Worm (Caenorhabditis elegans): ENCODE measurements around the gene alr-1.
A peak's percentile ranks its signal among the peaks of the same experiment; 100 is the strongest.

Gene alr-1

ce11 chrX:11088952-11089351 is 36.5 kb downstream of the alr-1 start, which contains the start of gene W04G3.11:
Gene W04G3.11 (plus strand): TSS chrX:11089195.
- no peak for TF ChIP-seq nhr-237 (tag; optimal IDR thresholded peaks at IDR 0.05)
- no peak for TF ChIP-seq nhr-28 (tag; optimal IDR thresholded peaks at IDR 0.05)
- TF ChIP-seq nhr-12 (tag; optimal IDR thresholded peaks at IDR 0.05): no peak
- no peak for TF ChIP-seq lin-15B (tag; optimal IDR thresholded peaks at IDR 0.05)
- no peak for TF ChIP-seq ceh-9 (tag; optimal IDR thresholded peaks at IDR 0.05)
- TF ChIP-seq ceh-82 (tag; optimal IDR thresholded peaks at IDR 0.05): no peak
- peak; percentile 40 for TF ChIP-seq pqm-1 (tag; optimal IDR thresholded peaks at IDR 0.05)
- peak; percentile 50 for TF ChIP-seq elt-2 (tag; optimal IDR thresholded peaks at IDR 0.05)

- TF ChIP-seq eor-1 (tag; optimal IDR thresholded peaks at IDR 0.05): no peak
- TF ChIP-seq elt-3 (tag; optimal IDR thresholded peaks at IDR 0.05): no peak
- TF ChIP-seq hmg-11 (tag; optimal IDR thresholded peaks at IDR 0.05): no peak
- no peak for TF ChIP-seq jun-1 (tag; optimal IDR thresholded peaks at IDR 0.05)
- no peak for TF ChIP-seq unc-62 (GFP tag; optimal IDR thresholded peaks at IDR 0.05)
- no peak for TF ChIP-seq nfya-1 (tag; optimal IDR thresholded peaks at IDR 0.05; ENCODE audit: insufficient read depth)
- no peak for TF ChIP-seq fkh-10 (GFP tag; optimal IDR thresholded peaks at IDR 0.05)
- TF ChIP-seq sea-2 (GFP tag; optimal IDR thresholded peaks at IDR 0.05): no peak
- no peak for TF ChIP-seq zag-1 (tag; optimal IDR thresholded peaks at IDR 0.05)
- TF ChIP-seq ceh-28 (tag; optimal IDR thresholded peaks at IDR 0.05): no peak
- no peak for TF ChIP-seq nhr-237 (tag; optimal IDR thresholded peaks at IDR 0.05)
- TF ChIP-seq nhr-67 (tag; optimal IDR thresholded peaks at IDR 0.05): no peak
- TF ChIP-seq nhr-23 (tag; optimal IDR thresholded peaks at IDR 0.05): no peak
- no peak for TF ChIP-seq ama-1 (optimal IDR thresholded peaks at IDR 0.05)
Observed at ce11 chrX:11085162-11085561, 40.3 kb downstream of the alr-1 start, which contains the start of gene W04G3.7. Gene W04G3.7 (minus strand): TSS chrX:11085262.

ce11 chrX:11080170-11080728 is 45.2 kb downstream of the alr-1 start, which contains the start of gene sulp-7:
Gene sulp-7 (plus strand): TSS chrX:11080678.
- TF ChIP-seq nfya-1 (tag; optimal IDR thresholded peaks at IDR 0.05; ENCODE audit: insufficient read depth): peak; percentile 19
- TF ChIP-seq ceh-28 (tag; optimal IDR thresholded peaks at IDR 0.05): no peak
- no peak for TF ChIP-seq nhr-76 (tag; optimal IDR thresholded peaks at IDR 0.05)
- TF ChIP-seq nhr-11 (tag; optimal IDR thresholded peaks at IDR 0.05): no peak
- TF ChIP-seq pqm-1 (tag; optimal IDR thresholded peaks at IDR 0.05): peak; percentile 42
- no peak for TF ChIP-seq egl-5 (tag; optimal IDR thresholded peaks at IDR 0.05)
- TF ChIP-seq ztf-4 (tag; optimal IDR thresholded peaks at IDR 0.05): no peak
- no peak for TF ChIP-seq snpc-4 (tag; optimal IDR thresholded peaks at IDR 0.05)
- no peak for TF ChIP-seq nhr-67 (tag; optimal IDR thresholded peaks at IDR 0.05)
- TF ChIP-seq hmg-11 (tag; optimal IDR thresholded peaks at IDR 0.05): no peak
- TF ChIP-seq unc-62 (GFP tag; optimal IDR thresholded peaks at IDR 0.05): no peak
- no peak for TF ChIP-seq elt-3 (tag; optimal IDR thresholded peaks at IDR 0.05)
- no peak for TF ChIP-seq fkh-10 (GFP tag; optimal IDR thresholded peaks at IDR 0.05)
- no peak for TF ChIP-seq ama-1 (optimal IDR thresholded peaks at IDR 0.05)
- TF ChIP-seq egl-27 (tag; optimal IDR thresholded peaks at IDR 0.05): no peak
- no peak for TF ChIP-seq zag-1 (tag; optimal IDR thresholded peaks at IDR 0.05)
- TF ChIP-seq elt-2 (tag; optimal IDR thresholded peaks at IDR 0.05): peak; percentile 57
- TF ChIP-seq sea-2 (GFP tag; optimal IDR thresholded peaks at IDR 0.05): no peak
- no peak for TF ChIP-seq mdl-1 (tag; optimal IDR thresholded peaks at IDR 0.05)
- no peak for TF ChIP-seq nhr-23 (tag; optimal IDR thresholded peaks at IDR 0.05)
- no peak for TF ChIP-seq lin-15B (tag; optimal IDR thresholded peaks at IDR 0.05)
- TF ChIP-seq mml-1 (tag; optimal IDR thresholded peaks at IDR 0.05): no peak
- no peak for TF ChIP-seq nhr-25 (tag; optimal IDR thresholded peaks at IDR 0.05)
- TF ChIP-seq nhr-12 (tag; optimal IDR thresholded peaks at IDR 0.05): no peak
- no peak for TF ChIP-seq fos-1 (tag; optimal IDR thresholded peaks at IDR 0.05)
- no peak for TF ChIP-seq ceh-16 (tag; optimal IDR thresholded peaks at IDR 0.05)
- no peak for TF ChIP-seq tbx-2 (tag; optimal IDR thresholded peaks at IDR 0.05)
- TF ChIP-seq eor-1 (tag; optimal IDR thresholded peaks at IDR 0.05): no peak
- no peak for TF ChIP-seq nhr-43 (tag; optimal IDR thresholded peaks at IDR 0.05; ENCODE audit: poor library complexity, severe bottlenecking)
- TF ChIP-seq fkh-2 (tag; optimal IDR thresholded peaks at IDR 0.05): no peak
- TF ChIP-seq lsy-12 (tag; optimal IDR thresholded peaks at IDR 0.05): no peak
- TF ChIP-seq pha-4 (tag; optimal IDR thresholded peaks at IDR 0.05): peak; percentile 23
- no peak for TF ChIP-seq nhr-28 (tag; optimal IDR thresholded peaks at IDR 0.05)

Measured in whole organism, L3 larva.